Fruit fly (Drosophila melanogaster): ENCODE measurements around the gene CG7215.
A peak's percentile ranks its signal among the peaks of the same experiment; 100 is the strongest.

Gene CG7215

DNA sequence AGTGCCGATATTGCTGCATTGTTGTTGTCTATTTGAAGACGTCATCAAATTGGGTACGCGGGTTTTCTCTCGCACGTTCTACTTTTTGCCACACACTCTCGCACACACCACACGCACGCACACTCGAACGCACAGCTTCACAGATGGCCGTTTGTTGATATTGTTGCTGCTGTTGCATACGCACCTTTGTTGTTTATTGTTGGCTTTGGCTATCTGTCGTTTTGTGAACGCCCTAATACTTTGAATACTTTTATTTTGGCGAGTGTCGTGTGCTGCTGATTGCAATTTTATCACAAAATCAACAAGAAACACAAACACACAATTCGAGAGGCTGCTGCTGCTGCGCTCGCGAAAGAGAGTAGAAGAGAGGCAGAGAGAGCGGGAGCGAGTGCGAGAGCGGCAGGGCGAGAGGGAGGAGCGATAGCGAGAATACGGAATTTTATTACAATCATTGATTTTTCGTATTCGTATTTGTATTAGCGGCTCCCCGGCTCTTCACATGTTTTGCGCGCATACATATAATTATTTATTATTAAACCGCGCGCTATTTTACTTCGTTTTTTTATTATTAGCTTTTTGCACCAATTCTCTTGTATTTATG, 31.5 kb upstream of the CG7215 start:
- TF ChIP-seq CG17829 (tag; optimal IDR thresholded peaks at IDR 0.05) (peak; percentile 26), CG12769 (tag; optimal IDR thresholded peaks at IDR 0.05) (peak; percentile 34), CG14441 (GFP tag; IDR thresholded peaks at IDR 0.05) (no peak), CG31224 (GFP tag; IDR thresholded peaks at IDR 0.05) (no peak), CG15601 (tag; optimal IDR thresholded peaks at IDR 0.05) (peak; percentile 39), CG31365 (tag; optimal IDR thresholded peaks at IDR 0.05) (peak; percentile 52), Hand (GFP tag; optimal IDR thresholded peaks at IDR 0.05) (peak; percentile 49), pb (GFP tag; optimal IDR thresholded peaks at IDR 0.05) (peak; percentile 49), CG17568 (GFP tag; optimal IDR thresholded peaks at IDR 0.05) (peak; percentile 68), cwo (GFP tag; optimal IDR thresholded peaks at IDR 0.05) (peak; percentile 63), CG10209 (GFP tag; optimal IDR thresholded peaks at IDR 0.05) (peak; percentile 34), nau (GFP tag; optimal IDR thresholded peaks at IDR 0.05) (peak; percentile 72), nom (GFP tag; optimal IDR thresholded peaks at IDR 0.05) (peak; percentile 49), eyg (GFP tag; optimal IDR thresholded peaks at IDR 0.05) (peak; percentile 27), pho (GFP tag; optimal IDR thresholded peaks at IDR 0.05) (peak; percentile 37), NfI (GFP tag; optimal IDR thresholded peaks at IDR 0.05) (peak; percentile 28), CG8924 (tag; optimal IDR thresholded peaks at IDR 0.05) (peak; percentile 56), gcm (GFP tag; optimal IDR thresholded peaks at IDR 0.05) (peak; percentile 49), CG10543 (GFP tag; optimal IDR thresholded peaks at IDR 0.05) (peak; percentile 48), kah (GFP tag; optimal IDR thresholded peaks at IDR 0.05) (peak; percentile 60), CG6689 (GFP tag; IDR thresholded peaks at IDR 0.05) (no peak), crol (GFP tag; IDR thresholded peaks at IDR 0.05) (no peak), NC2β (GFP tag; optimal IDR thresholded peaks at IDR 0.05) (peak; percentile 20), nmo (GFP tag; optimal IDR thresholded peaks at IDR 0.05) (no peak), Mrtf (GFP tag; IDR thresholded peaks at IDR 0.05) (no peak), Vsx1 (GFP tag; optimal IDR thresholded peaks at IDR 0.05) (peak; percentile 36), CG18599 (GFP tag; optimal IDR thresholded peaks at IDR 0.05) (peak; percentile 61), sd (tag; optimal IDR thresholded peaks at IDR 0.05) (peak; percentile 81), row (GFP tag; IDR thresholded peaks at IDR 0.05) (no peak), CG2875 (GFP tag; optimal IDR thresholded peaks at IDR 0.05) (peak; percentile 56), CG1602 (GFP tag; optimal IDR thresholded peaks at IDR 0.05) (peak; percentile 4), tap (tag; optimal IDR thresholded peaks at IDR 0.05) (peak; percentile 29), CG16863 (GFP tag; optimal IDR thresholded peaks at IDR 0.05) (peak; percentile 34), CG18262 (tag; optimal IDR thresholded peaks at IDR 0.05) (peak; percentile 36), ci (GFP tag; IDR thresholded peaks at IDR 0.05) (no peak), Elba2 (GFP tag; optimal IDR thresholded peaks at IDR 0.05) (peak; percentile 36), Optix (GFP tag; IDR thresholded peaks at IDR 0.05) (no peak), Awh (GFP tag; IDR thresholded peaks at IDR 0.05) (no peak), schlank (tag; optimal IDR thresholded peaks at IDR 0.05) (no peak), CHES-1-like (GFP tag; optimal IDR thresholded peaks at IDR 0.05) (peak; percentile 44), Eip74EF (GFP tag; optimal IDR thresholded peaks at IDR 0.05) (peak in 1 of 2 experiments; percentile 48), CG18476 (GFP tag; optimal IDR thresholded peaks at IDR 0.05) (peak; percentile 39), Six4 (GFP tag; optimal IDR thresholded peaks at IDR 0.05) (no peak), ewg (GFP tag; optimal IDR thresholded peaks at IDR 0.05) (peak; percentile 50), CG1792 (GFP tag; optimal IDR thresholded peaks at IDR 0.05) (peak; percentile 76), CG14710 (tag; optimal IDR thresholded peaks at IDR 0.05) (peak; percentile 39), CG9727 (GFP tag; optimal IDR thresholded peaks at IDR 0.05) (peak; percentile 70), bab2 (GFP tag; optimal IDR thresholded peaks at IDR 0.05) (peak; percentile 57), fd102C (GFP tag; optimal IDR thresholded peaks at IDR 0.05) (peak; percentile 64)
